Worm (Caenorhabditis elegans): Measurements from ENCODE around the gene acl-8.

DNA sequence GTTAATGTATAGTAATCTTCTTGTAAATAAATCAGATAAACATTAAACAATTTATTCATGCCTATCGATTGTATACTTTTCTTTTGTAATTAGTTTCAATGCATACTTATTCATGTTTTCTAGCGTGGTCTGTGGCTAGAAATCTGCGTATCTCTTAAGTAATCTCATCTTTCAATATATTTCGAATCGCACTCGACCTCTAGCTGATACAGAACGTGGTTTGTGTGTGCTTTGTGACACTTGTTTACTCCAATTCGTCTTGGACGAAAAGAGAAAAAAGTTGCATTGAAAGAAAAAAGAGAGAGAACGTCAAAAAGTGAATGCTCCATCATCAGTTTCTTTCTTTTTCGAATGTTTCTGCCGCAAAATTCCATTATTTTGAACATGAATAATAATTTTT is 47.8 kb downstream of the acl-8 start:
- TF ChIP-seq hnd-1 (tag; optimal IDR thresholded peaks at IDR 0.05) (no peak), scrt-1 (GFP tag; IDR thresholded peaks at IDR 0.05) (no peak), flt-1 (GFP tag; IDR thresholded peaks at IDR 0.05) (no peak), tra-4 (tag; optimal IDR thresholded peaks at IDR 0.05) (no peak), pes-1 (GFP tag; IDR thresholded peaks at IDR 0.05) (no peak), F13C5.2 (tag; optimal IDR thresholded peaks at IDR 0.05) (no peak), ama-1 (optimal IDR thresholded peaks at IDR 0.05) (no peak), hmbx-1 (tag; optimal IDR thresholded peaks at IDR 0.05) (no peak), ceh-13 (GFP tag; optimal IDR thresholded peaks at IDR 0.05) (no peak), sea-1 (GFP tag; conservative IDR thresholded peaks at IDR 0.05) (no peak), B0310.2 (tag; optimal IDR thresholded peaks at IDR 0.05) (no peak), tbx-11 (GFP tag; IDR thresholded peaks at IDR 0.05) (no peak)
